Fruit fly (Drosophila melanogaster): Measurements from ENCODE around the gene Root.
A peak's percentile ranks its signal among the peaks of the same experiment; 100 is the strongest.

dm6 chr3R:24151924-24152809 lies 39.1 kb downstream of the Root start, which contains the start of the genes p38a and CG6178:
- TF ChIP-seq h (GFP tag; optimal IDR thresholded peaks at IDR 0.05) (peak; percentile 86), Myc (optimal IDR thresholded peaks at IDR 0.05) (peak; percentile 55), usp (GFP tag; optimal IDR thresholded peaks at IDR 0.05) (no peak), OdsH (GFP tag; optimal IDR thresholded peaks at IDR 0.05) (peak; percentile 94), Vsx2 (GFP tag; optimal IDR thresholded peaks at IDR 0.05; ENCODE audit: partially characterized antibody) (no peak), psq (GFP tag; optimal IDR thresholded peaks at IDR 0.05) (peak; percentile 97), pan (optimal IDR thresholded peaks at IDR 0.05) (no peak), Hnf4 (GFP tag; optimal IDR thresholded peaks at IDR 0.05) (peak; percentile 62)
